Fruit fly (Drosophila melanogaster) whole organism, pupa: ENCODE measurements around the gene simj.

Source experiments
- CG10348 ChIP-seq: fragments of 200-800 bp; sonication (Bioruptor generic); IDR thresholded peaks from 2 replicates; pipeline ENCODE4 v1.3.6; 2022; ENCODE audit warnings: missing biosample characterization, missing genetic modification characterization
- CG12605 ChIP-seq: fragments of 200-800 bp; sonication (Bioruptor generic); IDR thresholded peaks from 2 replicates; pipeline ENCODE4 v1.3.6; 2022; ENCODE audit warnings: missing biosample characterization, missing genetic modification characterization
- CG13204 ChIP-seq: fragments of 200-800 bp; sonication (Bioruptor generic); optimal IDR thresholded peaks from 2 replicates; lab custom pipeline; 2018; ENCODE audit warnings: missing biosample characterization, mild to moderate bottlenecking, missing genetic modification characterization, moderate library complexity
- CG14655 ChIP-seq: fragments of 200-800 bp; sonication (Bioruptor generic); optimal IDR thresholded peaks from 3 replicates; lab custom pipeline; 2017; ENCODE audit warnings: mild to moderate bottlenecking, missing biosample characterization, missing genetic modification reagents, missing genetic modification characterization
- CG15710 ChIP-seq: fragments of 200-800 bp; sonication (Bioruptor generic); optimal IDR thresholded peaks from 2 replicates; lab custom pipeline; 2018; ENCODE audit warnings: missing biosample characterization, mild to moderate bottlenecking, missing genetic modification characterization, moderate library complexity
- CG17806 ChIP-seq: fragments of 200-800 bp; sonication (Bioruptor generic); optimal IDR thresholded peaks from 2 replicates; lab custom pipeline; 2018; ENCODE audit warnings: missing biosample characterization, mild to moderate bottlenecking, missing genetic modification characterization, moderate library complexity
- CG32121 ChIP-seq: fragments of 200-800 bp; sonication (Bioruptor generic); IDR thresholded peaks from 2 replicates; pipeline ENCODE4 v1.3.6; 2022; ENCODE audit warnings: missing biosample characterization, missing genetic modification characterization
- CG34367 ChIP-seq: fragments of 200-800 bp; sonication (Bioruptor generic); optimal IDR thresholded peaks from 2 replicates; lab custom pipeline; 2018; ENCODE audit warnings: missing biosample characterization, mild to moderate bottlenecking, missing genetic modification characterization
- CG4496 ChIP-seq: fragments of 200-800 bp; sonication (Bioruptor generic); IDR thresholded peaks from 3 replicates; pipeline ENCODE4 v1.3.6; 2022; ENCODE audit warnings: missing biosample characterization, missing genetic modification characterization
- CG8159 ChIP-seq: fragments of 200-800 bp; sonication (Bioruptor generic); optimal IDR thresholded peaks from 3 replicates; lab custom pipeline; 2018; ENCODE audit warnings: missing biosample characterization, mild to moderate bottlenecking, missing genetic modification characterization, moderate library complexity
- CG8301 ChIP-seq: fragments of 200-800 bp; sonication (Bioruptor generic); optimal IDR thresholded peaks from 2 replicates; lab custom pipeline; 2018; ENCODE audit warnings: missing biosample characterization, mild to moderate bottlenecking, missing genetic modification characterization
- CG9948 ChIP-seq: fragments of 200-800 bp; sonication (Bioruptor generic); optimal IDR thresholded peaks from 2 replicates; lab custom pipeline; 2018; ENCODE audit warnings: missing biosample characterization, mild to moderate bottlenecking, missing genetic modification characterization, moderate library complexity
- D1 ChIP-seq: fragments of 200-800 bp; sonication (Bioruptor generic); optimal IDR thresholded peaks from 2 replicates; lab custom pipeline; 2018; ENCODE audit warnings: missing biosample characterization, mild to moderate bottlenecking, missing genetic modification characterization, moderate library complexity
- EcR ChIP-seq: fragments of 200-800 bp; sonication (Bioruptor generic); optimal IDR thresholded peaks from 3 replicates; lab custom pipeline; 2019; ENCODE audit warnings: missing biosample characterization, missing genetic modification characterization, mild to moderate bottlenecking, moderate library complexity, missing genetic modification reagents
- Ets98B ChIP-seq: fragments of 200-800 bp; sonication (Bioruptor generic); IDR thresholded peaks from 2 replicates; pipeline ENCODE4 v1.3.6; 2022; ENCODE audit warnings: missing biosample characterization, missing genetic modification characterization
- Pif1A ChIP-seq: fragments of 200-800 bp; sonication (Bioruptor generic); optimal IDR thresholded peaks from 3 replicates; lab custom pipeline; 2016; ENCODE audit warnings: missing biosample characterization, missing genetic modification characterization
- Pif1B ChIP-seq: fragments of 200-800 bp; sonication (Bioruptor generic); optimal IDR thresholded peaks from 3 replicates; lab custom pipeline; 2016; ENCODE audit warnings: missing biosample characterization, missing genetic modification characterization
- Snoo ChIP-seq: fragments of 200-800 bp; sonication (Bioruptor generic); optimal IDR thresholded peaks from 3 replicates; lab custom pipeline; 2017; ENCODE audit warnings: missing biosample characterization, mild to moderate bottlenecking, missing genetic modification characterization, inconsistent platforms
- fd96Ca ChIP-seq: fragments of 200-800 bp; sonication (Bioruptor generic); IDR thresholded peaks from 3 replicates; pipeline ENCODE4 v1.3.6; 2022; ENCODE audit warnings: missing biosample characterization, missing genetic modification characterization
- gl ChIP-seq: fragments of 200-800 bp; sonication (Bioruptor generic); optimal IDR thresholded peaks from 2 replicates; lab custom pipeline; 2018; ENCODE audit warnings: missing biosample characterization, mild to moderate bottlenecking, missing genetic modification characterization
- rn ChIP-seq: fragments of 200-800 bp; sonication (Bioruptor generic); IDR thresholded peaks from 2 replicates; pipeline ENCODE4 v1.3.6; 2022; ENCODE audit warnings: missing biosample characterization, missing genetic modification characterization

simj gene

DNA sequence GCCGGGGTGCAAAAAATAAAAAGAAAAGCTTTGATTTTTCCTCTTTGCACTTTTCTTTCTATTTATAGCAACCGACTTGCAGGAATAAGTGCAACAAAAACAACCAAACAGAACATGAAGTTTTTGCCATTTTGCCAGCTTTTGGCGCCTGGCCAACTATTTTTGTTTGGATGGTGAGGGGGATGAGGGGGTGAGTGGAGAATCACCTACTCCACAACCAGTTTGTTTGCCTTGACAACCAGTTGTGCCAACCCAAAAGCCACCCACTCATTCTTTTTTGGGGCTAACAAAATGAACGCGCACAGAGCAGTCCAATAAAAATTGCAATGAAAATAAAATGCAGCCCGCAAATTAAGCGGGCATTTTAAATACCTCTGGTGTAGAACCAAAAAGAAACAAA is 7.2 kb upstream of the simj start:
- TF ChIP-seq Ets98B (peak; percentile 5; the same call in 1 of the 2 replicates), CG32121 (GFP tag; lab: Robert Waterston, UW) (peak; percentile 39; the same call in 1 of the 2 replicates), CG12605 (GFP tag; lab: Robert Waterston, UW) (peak; percentile 16; the same call in 1 of the 2 replicates), CG4496 (GFP tag; lab: Robert Waterston, UW) (0 out of 3 replicates have a peak, but pooled peaks have one; percentile 7), CG14655 (GFP tag; lab: Kevin White, UChicago) (no peak), CG9948 (no peak)
- TF ChIP-seq, all 21 proteins: peak for 4

- TF ChIP-seq CG13204 (no peak), rn (no peak), Ets98B (no peak), CG32121 (GFP tag; lab: Robert Waterston, UW) (no peak), CG8159 (no peak), Pif1A (GFP tag; lab: Kevin White, UChicago) (no peak), CG12605 (GFP tag; lab: Robert Waterston, UW) (no peak), gl (tag; lab: Kevin White, UChicago) (no peak)
Observed at dm6 chr3L:10658362-10659127, 6.0 kb upstream of the simj start.

- TF ChIP-seq gl (tag; lab: Kevin White, UChicago) (no peak), EcR (GFP tag; lab: Kevin White, UChicago) (no peak), Pif1B (GFP tag; lab: Kevin White, UChicago) (no peak), fd96Ca (no peak), rn (no peak), CG12605 (GFP tag; lab: Robert Waterston, UW) (no peak), CG8301 (tag; lab: Kevin White, UChicago) (no peak), CG13204 (no peak), Ets98B (no peak), CG15710 (tag; lab: Kevin White, UChicago) (no peak), CG4496 (GFP tag; lab: Robert Waterston, UW) (no peak), CG9948 (no peak), D1 (tag; lab: Kevin White, UChicago) (no peak), CG14655 (GFP tag; lab: Kevin White, UChicago) (no peak)
Observed at dm6 chr3L:10659524-10659923, 5.0 kb upstream of the simj start.

DNA sequence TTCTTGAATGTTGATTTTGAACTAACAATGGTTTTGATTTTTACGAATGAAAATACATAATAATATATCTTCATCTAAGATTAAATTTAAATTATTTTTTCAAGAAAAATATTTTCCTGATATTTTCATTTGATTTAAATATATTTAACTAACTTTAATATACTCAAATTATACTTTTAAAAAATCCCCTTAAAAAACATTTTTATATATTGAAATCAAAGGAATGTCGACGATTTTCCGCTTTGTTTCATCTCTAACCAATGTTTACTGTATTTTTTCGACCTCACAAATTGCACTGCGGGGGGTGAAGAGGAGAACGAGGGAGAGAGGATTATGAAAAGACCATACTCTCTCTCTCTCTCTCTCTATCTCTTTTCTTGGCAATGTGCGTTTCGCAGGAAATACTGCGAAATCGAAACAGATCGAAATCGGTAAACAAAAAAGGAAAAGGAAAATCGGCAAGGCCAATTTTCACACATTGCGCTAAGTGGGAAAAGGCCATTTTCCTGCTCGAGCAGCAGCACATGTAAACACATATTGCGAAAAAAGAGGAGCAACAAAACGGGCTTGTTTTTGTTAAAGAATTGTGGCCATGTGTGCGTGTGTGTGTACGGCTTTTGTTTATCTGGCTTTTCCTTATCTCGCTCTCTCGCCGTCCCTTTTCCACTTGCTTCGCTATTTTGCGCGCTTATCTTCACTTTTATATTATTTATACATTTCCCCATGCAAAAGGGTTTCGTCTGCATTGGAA is 4.4 kb upstream of the simj start:
- TF ChIP-seq Snoo, result no peak
- TF ChIP-seq CG4496 (GFP tag; lab: Robert Waterston, UW), result no peak
- TF ChIP-seq fd96Ca, result no peak
- TF ChIP-seq CG34367 (tag; lab: Kevin White, UChicago), result peak; percentile 12
- no peak for TF ChIP-seq Pif1A (GFP tag; lab: Kevin White, UChicago)
- no peak for TF ChIP-seq CG12605 (GFP tag; lab: Robert Waterston, UW)
- TF ChIP-seq CG15710 (tag; lab: Kevin White, UChicago), result no peak
- no peak for TF ChIP-seq EcR (GFP tag; lab: Kevin White, UChicago)
- peak; percentile 10 for TF ChIP-seq CG8159
- TF ChIP-seq CG32121 (GFP tag; lab: Robert Waterston, UW), result no peak
- TF ChIP-seq gl (tag; lab: Kevin White, UChicago), result no peak
- TF ChIP-seq Pif1B (GFP tag; lab: Kevin White, UChicago), result no peak
- TF ChIP-seq CG9948, result no peak
- no peak for TF ChIP-seq CG14655 (GFP tag; lab: Kevin White, UChicago)
- no peak for TF ChIP-seq D1 (tag; lab: Kevin White, UChicago)

DNA sequence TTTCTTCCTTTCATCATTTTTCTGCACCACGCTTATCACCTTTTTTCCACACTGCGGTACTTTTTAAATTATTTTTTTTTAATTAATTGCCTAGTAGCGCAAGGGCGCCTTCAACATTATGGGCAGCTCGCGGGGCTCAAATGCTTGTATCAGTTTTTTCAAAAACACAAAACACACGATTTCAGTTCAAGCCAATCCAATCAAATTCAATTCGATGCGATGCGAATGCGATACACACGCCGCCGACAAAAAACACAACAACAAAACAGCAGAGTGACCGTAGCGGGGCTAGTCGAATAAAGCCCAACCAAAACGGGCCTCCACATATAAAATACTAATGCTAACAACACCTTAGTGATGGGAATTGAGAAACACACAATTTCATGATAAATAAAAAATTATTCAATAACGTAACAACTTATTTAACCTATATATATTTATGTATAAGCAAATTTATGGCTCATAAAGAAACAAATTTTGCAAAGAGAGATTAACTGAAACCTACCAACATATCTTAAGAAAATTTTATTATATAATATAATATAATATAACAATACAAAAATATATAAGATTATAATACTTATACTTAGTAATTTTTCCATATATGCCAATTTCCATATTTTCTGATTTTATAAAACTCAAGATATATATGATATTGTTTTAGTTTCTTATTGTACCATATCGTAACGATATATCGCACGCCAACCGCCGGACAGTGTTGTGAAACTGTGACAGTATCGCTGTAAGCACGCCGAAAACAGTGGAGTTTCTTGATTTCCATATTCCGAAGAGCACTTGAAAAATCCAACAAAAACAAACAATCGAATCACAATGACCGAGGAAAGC is 3.6 kb upstream of the simj start, which contains the start of the genes CG32066 and CG8003:
CG32066 (minus strand) TSS at position 270 of the 846 bp plus-strand sequence.
CG8003 (plus strand) TSS at position 732 of the 846 bp plus-strand sequence.
- TF ChIP-seq D1 (tag; lab: Kevin White, UChicago) (peak; percentile 62), Snoo (no peak), CG14655 (GFP tag; lab: Kevin White, UChicago) (no peak), CG4496 (GFP tag; lab: Robert Waterston, UW) (peak; percentile 31; the same call in 2 of the 3 replicates), Pif1B (GFP tag; lab: Kevin White, UChicago) (peak; percentile 19), CG12605 (GFP tag; lab: Robert Waterston, UW) (no peak), CG13204 (no peak), CG17806 (no peak), CG10348 (GFP tag; lab: Robert Waterston, UW) (no peak), rn (no peak), CG15710 (tag; lab: Kevin White, UChicago) (peak; percentile 36), EcR (GFP tag; lab: Kevin White, UChicago) (peak; percentile 45), gl (tag; lab: Kevin White, UChicago) (no peak), CG34367 (tag; lab: Kevin White, UChicago) (no peak), CG8301 (tag; lab: Kevin White, UChicago) (peak; percentile 9), CG9948 (no peak), fd96Ca (peak; percentile 13; the same call in 1 of the 3 replicates), CG32121 (GFP tag; lab: Robert Waterston, UW) (peak; percentile 49; the same call in 1 of the 2 replicates), Ets98B (peak; percentile 23; the same call in 1 of the 2 replicates), Pif1A (GFP tag; lab: Kevin White, UChicago) (peak; percentile 42), CG8159 (no peak)
